Fruit fly (Drosophila melanogaster): ENCODE results near the gene CG2310.

The CG2310 gene

DNA sequence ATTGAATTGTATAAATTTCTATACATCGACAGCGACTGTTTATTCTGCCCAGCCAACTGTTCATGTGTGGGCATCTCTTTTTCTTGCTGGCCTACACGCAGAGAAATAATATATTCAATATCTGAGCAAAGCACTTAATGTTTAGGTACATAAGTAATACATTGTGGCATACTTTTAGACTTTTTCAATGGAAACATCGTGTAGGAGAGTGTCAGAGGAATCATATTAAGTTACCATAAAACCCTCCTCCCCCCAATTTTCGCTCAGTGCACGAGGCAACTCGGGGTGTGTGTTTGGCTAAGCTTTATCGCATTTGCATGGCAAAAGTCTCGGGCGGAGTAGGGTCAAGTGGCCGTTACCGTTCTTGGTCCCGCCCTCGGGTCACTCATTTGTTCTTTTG, 23.2 kb downstream of the CG2310 start (continued):
- no peak for TF ChIP-seq schlank (tag; optimal IDR thresholded peaks at IDR 0.05)
- TF ChIP-seq dati (GFP tag; IDR thresholded peaks at IDR 0.05), result no peak
- TF ChIP-seq slou (GFP tag; optimal IDR thresholded peaks at IDR 0.05), result no peak
- no peak for TF ChIP-seq klu (GFP tag; IDR thresholded peaks at IDR 0.05)
- no peak for TF ChIP-seq amos (GFP tag; IDR thresholded peaks at IDR 0.05; ENCODE audit: partially characterized antibody)
- TF ChIP-seq CG11085 (GFP tag; IDR thresholded peaks at IDR 0.05), result no peak
- no peak for TF ChIP-seq trh (GFP tag; optimal IDR thresholded peaks at IDR 0.05)

- TF ChIP-seq wor (GFP tag; IDR thresholded peaks at IDR 0.05), result no peak
- TF ChIP-seq Blimp-1 (GFP tag; optimal IDR thresholded peaks at IDR 0.05), result no peak
- no peak for TF ChIP-seq CG13424 (tag; optimal IDR thresholded peaks at IDR 0.05)
- peak; percentile 53 for TF ChIP-seq sqz (GFP tag; optimal IDR thresholded peaks at IDR 0.05)
- no peak for TF ChIP-seq CG32772 (GFP tag; IDR thresholded peaks at IDR 0.05)
- no peak for TF ChIP-seq Fer1 (GFP tag; optimal IDR thresholded peaks at IDR 0.05)
- no peak for TF ChIP-seq Adf1 (GFP tag; IDR thresholded peaks at IDR 0.05)
- TF ChIP-seq zfh2 (GFP tag; optimal IDR thresholded peaks at IDR 0.05), result no peak
- TF ChIP-seq CG11247 (GFP tag; IDR thresholded peaks at IDR 0.05), result no peak
- TF ChIP-seq Meics (GFP tag; optimal IDR thresholded peaks at IDR 0.05), result no peak
- TF ChIP-seq fd102C (GFP tag; optimal IDR thresholded peaks at IDR 0.05), result no peak
- no peak for TF ChIP-seq grn (GFP tag; optimal IDR thresholded peaks at IDR 0.05)
- TF ChIP-seq en (GFP tag; optimal IDR thresholded peaks at IDR 0.05), result no peak
- peak; percentile 79 for TF ChIP-seq Ets65A (GFP tag)
- peak; percentile 28 for TF ChIP-seq Hey (tag; optimal IDR thresholded peaks at IDR 0.05)
- no peak for TF ChIP-seq CG12236 (GFP tag; optimal IDR thresholded peaks at IDR 0.05)
- TF ChIP-seq Kr (GFP tag; optimal IDR thresholded peaks at IDR 0.05), result peak; percentile 4
- peak; percentile 63 for TF ChIP-seq nerfin-1 (tag; optimal IDR thresholded peaks at IDR 0.05)
- TF ChIP-seq CG3407 (GFP tag; optimal IDR thresholded peaks at IDR 0.05), result no peak
- no peak for TF ChIP-seq CG15514 (GFP tag; optimal IDR thresholded peaks at IDR 0.05)
- TF ChIP-seq gfzf (GFP tag; optimal IDR thresholded peaks at IDR 0.05), result no peak
- TF ChIP-seq tap (tag; optimal IDR thresholded peaks at IDR 0.05), result no peak
- TF ChIP-seq CG14667 (GFP tag; IDR thresholded peaks at IDR 0.05), result no peak
- no peak for TF ChIP-seq Fer3 (tag; optimal IDR thresholded peaks at IDR 0.05)
These were observed 26.6 kb downstream of the CG2310 start for dm6 chr3R:29466759-29467158.

DNA sequence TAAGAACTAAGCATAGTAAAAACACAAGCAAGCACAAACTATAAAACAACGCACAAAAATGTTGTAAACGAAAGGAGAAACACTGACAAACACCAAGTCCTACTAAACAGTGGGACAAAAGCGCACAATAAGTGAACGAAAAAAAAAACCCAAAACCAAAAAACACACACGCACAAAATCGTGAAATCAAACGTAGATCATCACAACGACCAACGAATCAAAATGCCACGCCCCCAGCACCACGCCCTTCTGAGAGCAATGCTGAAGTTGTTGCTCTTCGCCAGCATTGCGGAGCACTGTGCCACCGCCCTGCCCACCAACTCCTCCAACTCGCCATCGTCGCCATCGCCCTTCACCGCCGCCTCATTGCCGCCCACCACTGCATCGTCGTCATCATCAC, 31.5 kb downstream of the CG2310 start:
- TF ChIP-seq Gsc (GFP tag; IDR thresholded peaks at IDR 0.05) (no peak), tx (GFP tag; optimal IDR thresholded peaks at IDR 0.05) (no peak), otp (GFP tag; IDR thresholded peaks at IDR 0.05) (0 out of 3 replicates have a peak, but pooled peaks have one; percentile 36), CG3847 (GFP tag; IDR thresholded peaks at IDR 0.05) (peak; percentile 16; the same call in 1 of the 2 replicates), Aef1 (GFP tag; IDR thresholded peaks at IDR 0.05) (peak; percentile 29; the same call in 1 of the 3 replicates), Deaf1 (tag; optimal IDR thresholded peaks at IDR 0.05) (no peak), D19B (GFP tag; optimal IDR thresholded peaks at IDR 0.05) (no peak), CG43689 (GFP tag; IDR thresholded peaks at IDR 0.05) (0 out of 2 replicates have a peak, but pooled peaks have one; percentile 8), CG4282 (GFP tag; optimal IDR thresholded peaks at IDR 0.05) (no peak), CG31441 (GFP tag; IDR thresholded peaks at IDR 0.05) (no peak), tin (GFP tag; optimal IDR thresholded peaks at IDR 0.05) (no peak), CG16863 (GFP tag; optimal IDR thresholded peaks at IDR 0.05) (no peak), CG17359 (tag; optimal IDR thresholded peaks at IDR 0.05) (no peak), zfh1 (GFP tag; IDR thresholded peaks at IDR 0.05) (0 out of 3 replicates have a peak, but pooled peaks have one; percentile 19), Xrp1 (GFP tag; IDR thresholded peaks at IDR 0.05) (no peak; the same call in 1 of the 2 replicates), her (GFP tag; optimal IDR thresholded peaks at IDR 0.05) (no peak), CG13296 (GFP tag; optimal IDR thresholded peaks at IDR 0.05) (no peak), H15 (GFP tag; IDR thresholded peaks at IDR 0.05) (no peak), Camta (GFP tag; optimal IDR thresholded peaks at IDR 0.05) (no peak), CG9932 (GFP tag; IDR thresholded peaks at IDR 0.05) (no peak), B-H1 (GFP tag; IDR thresholded peaks at IDR 0.05) (no peak)
